Worm (Caenorhabditis elegans): Measurements from ENCODE around the gene pes-9.

Gene pes-9

ce11 chrV:14633319-14633718 is 36.5 kb upstream of the pes-9 start:
- no peak for TF ChIP-seq pqm-1 (tag; optimal IDR thresholded peaks at IDR 0.05)
- no peak for TF ChIP-seq hlh-4 (tag; optimal IDR thresholded peaks at IDR 0.05)
- no peak for TF ChIP-seq fkh-8 (tag; optimal IDR thresholded peaks at IDR 0.05)
- no peak for TF ChIP-seq nhr-28 (tag; optimal IDR thresholded peaks at IDR 0.05)
- no peak for TF ChIP-seq unc-130 (tag; optimal IDR thresholded peaks at IDR 0.05)
- no peak for TF ChIP-seq unc-62 (GFP tag; optimal IDR thresholded peaks at IDR 0.05)
- TF ChIP-seq isw-1 (GFP tag; IDR thresholded peaks at IDR 0.05): no peak
- TF ChIP-seq dsc-1 (tag; optimal IDR thresholded peaks at IDR 0.05): no peak
- TF ChIP-seq efl-1 (optimal IDR thresholded peaks at IDR 0.05): no peak
- TF ChIP-seq efl-1 (GFP tag; optimal IDR thresholded peaks at IDR 0.05 in 1 of 2): peak in 1 of 2 experiments; percentile 64
- TF ChIP-seq fkh-4 (tag; optimal IDR thresholded peaks at IDR 0.05; ENCODE audit: borderline replicate concordance): no peak
- peak; percentile 95 for TF ChIP-seq blmp-1 (tag; optimal IDR thresholded peaks at IDR 0.05)
- no peak for TF ChIP-seq snu-23 (GFP tag; optimal IDR thresholded peaks at IDR 0.05)
- TF ChIP-seq lsy-2 (tag; optimal IDR thresholded peaks at IDR 0.05): no peak
- peak; percentile 49 for TF ChIP-seq lin-14 (GFP tag; optimal IDR thresholded peaks at IDR 0.05)
- peak; percentile 54 for TF ChIP-seq nhr-85 (tag)
- TF ChIP-seq mab-9 (GFP tag; IDR thresholded peaks at IDR 0.05): 0 out of 2 replicates have a peak, but pooled peaks have one; percentile 24
- TF ChIP-seq alr-1 (tag; optimal IDR thresholded peaks at IDR 0.05; ENCODE audit: borderline replicate concordance): no peak
- no peak for TF ChIP-seq mef-2 (tag; optimal IDR thresholded peaks at IDR 0.05)
- no peak for TF ChIP-seq nhr-47 (tag; optimal IDR thresholded peaks at IDR 0.05)

- TF ChIP-seq isw-1 (GFP tag; IDR thresholded peaks at IDR 0.05): no peak
- no peak for TF ChIP-seq lir-3 (tag; optimal IDR thresholded peaks at IDR 0.05; ENCODE audit: poor library complexity)
- TF ChIP-seq fkh-8 (tag; optimal IDR thresholded peaks at IDR 0.05): no peak
- no peak for TF ChIP-seq lin-14 (GFP tag; optimal IDR thresholded peaks at IDR 0.05)
- no peak for TF ChIP-seq pax-3 (tag; optimal IDR thresholded peaks at IDR 0.05)
- no peak for TF ChIP-seq ceh-8 (GFP tag; optimal IDR thresholded peaks at IDR 0.05)
- no peak for TF ChIP-seq C16A3.4 (tag; optimal IDR thresholded peaks at IDR 0.05)
- no peak for TF ChIP-seq fkh-10 (GFP tag; optimal IDR thresholded peaks at IDR 0.05)
- no peak for TF ChIP-seq pqm-1 (tag; optimal IDR thresholded peaks at IDR 0.05)
- no peak for TF ChIP-seq egl-13 (tag; optimal IDR thresholded peaks at IDR 0.05)
- TF ChIP-seq sup-37 (GFP tag; optimal IDR thresholded peaks at IDR 0.05): no peak
- no peak for TF ChIP-seq ceh-88 (GFP tag; IDR thresholded peaks at IDR 0.05)
- TF ChIP-seq lin-35 (GFP tag; optimal IDR thresholded peaks at IDR 0.05): no peak
- TF ChIP-seq hlh-4 (tag; optimal IDR thresholded peaks at IDR 0.05): no peak
- no peak for TF ChIP-seq aly-2 (tag; optimal IDR thresholded peaks at IDR 0.05)
- TF ChIP-seq irx-1 (tag; optimal IDR thresholded peaks at IDR 0.05): no peak
- TF ChIP-seq fos-1 (tag; optimal IDR thresholded peaks at IDR 0.05): no peak
- TF ChIP-seq nhr-11 (tag; optimal IDR thresholded peaks at IDR 0.05): no peak
- TF ChIP-seq nhr-76 (tag; optimal IDR thresholded peaks at IDR 0.05): no peak
- no peak for TF ChIP-seq nhr-47 (tag; optimal IDR thresholded peaks at IDR 0.05)
Observed at ce11 chrV:14631588-14631987, 34.8 kb upstream of the pes-9 start, which contains the start of gene F43D2.3. Gene F43D2.3 (plus strand): TSS chrV:14631888.

- TF ChIP-seq lin-14 (GFP tag; optimal IDR thresholded peaks at IDR 0.05) (peak; percentile 63), nhr-237 (tag; optimal IDR thresholded peaks at IDR 0.05) (no peak), blmp-1 (tag; optimal IDR thresholded peaks at IDR 0.05) (no peak), unc-130 (tag; optimal IDR thresholded peaks at IDR 0.05) (peak; percentile 6), pag-3 (tag; optimal IDR thresholded peaks at IDR 0.05; ENCODE audit: borderline replicate concordance, insufficient read depth) (peak; percentile 67), nhr-71 (tag; optimal IDR thresholded peaks at IDR 0.05) (peak; percentile 55), rnt-1 (tag; optimal IDR thresholded peaks at IDR 0.05) (peak; percentile 66)
Observed at ce11 chrV:14625662-14626061, 28.8 kb upstream of the pes-9 start.

- TF ChIP-seq unc-30 (tag; optimal IDR thresholded peaks at IDR 0.05) (no peak), nhr-11 (tag; optimal IDR thresholded peaks at IDR 0.05) (no peak), C04F5.9 (tag; optimal IDR thresholded peaks at IDR 0.05) (no peak), C34B4.2 (tag; optimal IDR thresholded peaks at IDR 0.05) (no peak), alr-1 (tag; optimal IDR thresholded peaks at IDR 0.05; ENCODE audit: borderline replicate concordance) (no peak), mdl-1 (tag; optimal IDR thresholded peaks at IDR 0.05) (no peak), nhr-85 (tag) (no peak), elt-3 (tag; optimal IDR thresholded peaks at IDR 0.05) (no peak), aly-2 (tag; optimal IDR thresholded peaks at IDR 0.05) (no peak), mef-2 (tag; optimal IDR thresholded peaks at IDR 0.05) (no peak)
Observed at ce11 chrV:14620835-14621234, 24.0 kb upstream of the pes-9 start, which contains the start of gene hot-1. Gene hot-1 (plus strand): TSS chrV:14621135.

All from whole organism, L1 larva.